Worm (Caenorhabditis elegans): Measurements from ENCODE around the gene hum-8.

Gene hum-8

ce11 chrIV:454816-455215 is 14.5 kb upstream of the hum-8 start, which contains the start of the genes Y66H1A.8 and M04G7.5:
TSS of gene Y66H1A.8 (minus strand) at chrIV:454916.
TSS of gene M04G7.5 (plus strand) at chrIV:455073.
- no peak for TF ChIP-seq pqm-1 (tag; optimal IDR thresholded peaks at IDR 0.05)
- no peak for TF ChIP-seq sox-2 (GFP tag; IDR thresholded peaks at IDR 0.05)
- TF ChIP-seq zip-5 (tag; optimal IDR thresholded peaks at IDR 0.05) = no peak
- TF ChIP-seq hlh-30 (tag; optimal IDR thresholded peaks at IDR 0.05; ENCODE audit: insufficient read depth) = no peak
- no peak for TF ChIP-seq syd-9 (tag; optimal IDR thresholded peaks at IDR 0.05)
- TF ChIP-seq K02D7.2 (tag; optimal IDR thresholded peaks at IDR 0.05) = no peak
- no peak for TF ChIP-seq sdc-2 (tag; optimal IDR thresholded peaks at IDR 0.05)

- TF ChIP-seq ceh-48 (tag; optimal IDR thresholded peaks at IDR 0.05) (no peak), pat-9 (tag; optimal IDR thresholded peaks at IDR 0.05) (no peak), tbx-7 (tag; optimal IDR thresholded peaks at IDR 0.05) (no peak), ets-4 (tag; optimal IDR thresholded peaks at IDR 0.05) (no peak), lin-11 (tag; optimal IDR thresholded peaks at IDR 0.05) (no peak), nfya-1 (tag; optimal IDR thresholded peaks at IDR 0.05) (no peak), ahr-1 (tag; optimal IDR thresholded peaks at IDR 0.05) (no peak), ceh-24 (tag; optimal IDR thresholded peaks at IDR 0.05) (no peak), lim-6 (tag; optimal IDR thresholded peaks at IDR 0.05) (no peak), ceh-31 (tag; optimal IDR thresholded peaks at IDR 0.05) (no peak), tbx-2 (tag; optimal IDR thresholded peaks at IDR 0.05) (no peak), hlh-6 (tag; optimal IDR thresholded peaks at IDR 0.05) (no peak), ceh-18 (tag; optimal IDR thresholded peaks at IDR 0.05) (no peak), unc-3 (GFP tag; conservative IDR thresholded peaks at IDR 0.05) (no peak), unc-3 (tag; optimal IDR thresholded peaks at IDR 0.05) (no peak), hlh-8 (tag; optimal IDR thresholded peaks at IDR 0.05) (no peak), pag-3 (tag; optimal IDR thresholded peaks at IDR 0.05; ENCODE audit: borderline replicate concordance) (no peak), madf-2 (tag; optimal IDR thresholded peaks at IDR 0.05) (no peak), sox-2 (GFP tag; IDR thresholded peaks at IDR 0.05) (no peak), pha-2 (tag; optimal IDR thresholded peaks at IDR 0.05) (no peak)
Measured at ce11 chrIV:445377-445776, 5.0 kb upstream of the hum-8 start, which contains the start of gene dpm-1. TSS of gene dpm-1 (plus strand) at chrIV:445677.

- TF ChIP-seq sox-4 (tag; optimal IDR thresholded peaks at IDR 0.05) (no peak), K09A11.1 (tag; optimal IDR thresholded peaks at IDR 0.05; ENCODE audit: insufficient read depth) (no peak), dve-1 (tag; optimal IDR thresholded peaks at IDR 0.05) (peak; percentile 58), pha-4 (tag; optimal IDR thresholded peaks at IDR 0.05) (no peak), C08G9.2 (tag; optimal IDR thresholded peaks at IDR 0.05) (no peak), ceh-14 (tag; optimal IDR thresholded peaks at IDR 0.05) (peak; percentile 23), hlh-6 (tag; optimal IDR thresholded peaks at IDR 0.05) (no peak), tbx-2 (tag; optimal IDR thresholded peaks at IDR 0.05) (peak; percentile 68), ceh-18 (tag; optimal IDR thresholded peaks at IDR 0.05) (peak; percentile 52), unc-86 (tag; optimal IDR thresholded peaks at IDR 0.05) (peak; percentile 42), unc-42 (tag; optimal IDR thresholded peaks at IDR 0.05) (peak; percentile 71), ceh-48 (tag; optimal IDR thresholded peaks at IDR 0.05) (peak; percentile 75), zip-5 (tag; optimal IDR thresholded peaks at IDR 0.05) (no peak), elt-4 (tag; optimal IDR thresholded peaks at IDR 0.05) (no peak), dmd-4 (tag; optimal IDR thresholded peaks at IDR 0.05; ENCODE audit: borderline replicate concordance) (no peak), ceh-2 (tag; optimal IDR thresholded peaks at IDR 0.05) (peak; percentile 28), T23F11.4 (GFP tag; optimal IDR thresholded peaks at IDR 0.05) (no peak), elt-2 (tag; optimal IDR thresholded peaks at IDR 0.05) (peak; percentile 54), ceh-31 (tag; optimal IDR thresholded peaks at IDR 0.05) (peak; percentile 71), F13H6.1 (tag; optimal IDR thresholded peaks at IDR 0.05) (no peak), pax-1 (tag; optimal IDR thresholded peaks at IDR 0.05) (peak; percentile 31), fax-1 (tag; optimal IDR thresholded peaks at IDR 0.05) (no peak), nfya-1 (tag; optimal IDR thresholded peaks at IDR 0.05) (peak; percentile 49), ref-2 (tag; optimal IDR thresholded peaks at IDR 0.05) (peak; percentile 31), K02D7.2 (tag; optimal IDR thresholded peaks at IDR 0.05) (no peak), unc-55 (GFP tag; optimal IDR thresholded peaks at IDR 0.05) (peak; percentile 32), ets-4 (tag; optimal IDR thresholded peaks at IDR 0.05) (peak; percentile 17), hlh-30 (tag; optimal IDR thresholded peaks at IDR 0.05; ENCODE audit: insufficient read depth) (no peak), che-1 (tag; optimal IDR thresholded peaks at IDR 0.05) (peak; percentile 14)
Measured at ce11 chrIV:443622-444021, 3.3 kb upstream of the hum-8 start, which contains the start of gene mrpl-55. TSS of gene mrpl-55 (plus strand) at chrIV:443985.

Measured in whole organism, late embryonic.